Fruit fly (Drosophila melanogaster) whole organism, embryonic: ENCODE results near the gene AP-1-2beta.

Source experiments
- CG11504 ChIP-seq: fragments of 200-800 bp; sonication (Bioruptor generic); optimal IDR thresholded peaks from 3 replicates; lab custom pipeline; 2019; ENCODE audit warnings: missing biosample characterization, mild to moderate bottlenecking, missing genetic modification characterization, moderate library complexity
- CG12236 ChIP-seq: fragments of 200-800 bp; sonication (Bioruptor generic); optimal IDR thresholded peaks from 2 replicates; lab custom pipeline; 2016; ENCODE audit warnings: missing biosample characterization, missing genetic modification characterization
- CG13123 ChIP-seq: fragments of 200-800 bp; sonication (Bioruptor generic); optimal IDR thresholded peaks from 2 replicates; lab custom pipeline; 2016; ENCODE audit warnings: missing biosample characterization, missing genetic modification characterization
- CG14441 ChIP-seq: fragments of 200-800 bp; sonication (Bioruptor generic); IDR thresholded peaks from 2 replicates; pipeline ENCODE4 v1.3.6; 2022; ENCODE audit warnings: missing biosample characterization, missing genetic modification characterization
- CG15011 ChIP-seq: fragments of 200-800 bp; sonication (Bioruptor generic); optimal IDR thresholded peaks from 3 replicates; lab custom pipeline; 2018; ENCODE audit warnings: missing biosample characterization, mild to moderate bottlenecking, missing genetic modification characterization
- CG15073 ChIP-seq: fragments of 200-800 bp; sonication (Bioruptor generic); optimal IDR thresholded peaks from 2 replicates; lab custom pipeline; 2016; ENCODE audit warnings: missing biosample characterization, missing genetic modification characterization
- CG16863 ChIP-seq: fragments of 200-800 bp; sonication (Bioruptor generic); optimal IDR thresholded peaks from 3 replicates; lab custom pipeline; 2016; ENCODE audit warnings: missing biosample characterization, missing genetic modification characterization
- CG17912 ChIP-seq: fragments of 200-800 bp; sonication (Bioruptor generic); optimal IDR thresholded peaks from 2 replicates; lab custom pipeline; 2018; ENCODE audit warnings: missing biosample characterization, mild to moderate bottlenecking, missing genetic modification characterization
- CG1792 ChIP-seq: fragments of 200-800 bp; sonication (Bioruptor generic); optimal IDR thresholded peaks from 2 replicates; lab custom pipeline; 2016; ENCODE audit warnings: missing biosample characterization, missing genetic modification characterization
- CG2120 ChIP-seq: fragments of 200-800 bp; sonication (Bioruptor generic); optimal IDR thresholded peaks from 3 replicates; lab custom pipeline; 2016; ENCODE audit warnings: missing biosample characterization, missing genetic modification characterization
- CG30403 ChIP-seq: fragments of 200-800 bp; sonication (Bioruptor generic); optimal IDR thresholded peaks from 3 replicates; lab custom pipeline; 2016; ENCODE audit warnings: missing biosample characterization, missing genetic modification characterization
- CG31365 ChIP-seq: fragments of 200-800 bp; sonication (Bioruptor generic); optimal IDR thresholded peaks from 2 replicates; lab custom pipeline; 2018; ENCODE audit warnings: missing biosample characterization, mild to moderate bottlenecking, missing genetic modification characterization
- CG31441 ChIP-seq: fragments of 200-800 bp; sonication (Bioruptor generic); IDR thresholded peaks from 2 replicates; pipeline ENCODE4 v1.3.6; 2022; ENCODE audit warnings: missing biosample characterization, missing genetic modification characterization
- CG3838 ChIP-seq: fragments of 200-800 bp; sonication (Bioruptor generic); optimal IDR thresholded peaks from 3 replicates; lab custom pipeline; 2016; ENCODE audit warnings: missing biosample characterization, missing genetic modification characterization
- CG6689 ChIP-seq: fragments of 200-800 bp; sonication (Bioruptor generic); IDR thresholded peaks from 2 replicates; pipeline ENCODE4 v1.3.6; 2022; ENCODE audit warnings: missing biosample characterization, missing genetic modification characterization
- CkIIα-i1 ChIP-seq: fragments of 200-800 bp; sonication (Bioruptor generic); IDR thresholded peaks from 2 replicates; pipeline ENCODE4 v1.3.6; 2022; ENCODE audit warnings: missing biosample characterization, missing genetic modification characterization
- Dll ChIP-seq: fragments of 200-800 bp; sonication (Bioruptor generic); IDR thresholded peaks from 4 replicates; pipeline ENCODE4 v1.3.6; 2022; ENCODE audit warnings: missing biosample characterization, missing genetic modification characterization; ENCODE audit not compliant: partially characterized antibody
- E2f1 ChIP-seq: fragments of 200-800 bp; sonication (Bioruptor generic); IDR thresholded peaks from 2 replicates; pipeline ENCODE4 v1.3.6; 2022; ENCODE audit warnings: missing biosample characterization, missing genetic modification characterization
- Eip74EF ChIP-seq, 2 experiments: fragments of 200-800 bp in 1 of 2; fragments of >200 bp in 1 of 2; sonication (Bioruptor generic) in 1 of 2; optimal IDR thresholded peaks; 2 replicates each; lab custom pipeline; 2017 to 2019; ENCODE audit warnings: missing biosample characterization in 2 of 2, missing genetic modification characterization in 2 of 2, mild to moderate bottlenecking in 1 of 2, moderate library complexity in 1 of 2
- Gug ChIP-seq: fragments of 200-800 bp; sonication (Bioruptor generic); IDR thresholded peaks from 4 replicates; pipeline ENCODE4 v1.3.6; 2022; ENCODE audit warnings: missing biosample characterization, missing genetic modification characterization
- Hmr ChIP-seq: fragments of 200-800 bp; sonication (Bioruptor generic); optimal IDR thresholded peaks from 3 replicates; lab custom pipeline; 2017; ENCODE audit warnings: mild to moderate bottlenecking, missing biosample characterization, missing genetic modification reagents, missing genetic modification characterization
- Hr78 ChIP-seq, 2 experiments: fragments of 200-800 bp in 1 of 2; fragments of >200 bp in 1 of 2; sonication (Bioruptor generic) in 1 of 2; optimal IDR thresholded peaks; 2 replicates each; lab custom pipeline; 2017 to 2019; ENCODE audit warnings: missing biosample characterization in 2 of 2, missing genetic modification characterization in 2 of 2, mild to moderate bottlenecking in 1 of 2, moderate library complexity in 1 of 2
- Hsf ChIP-seq: fragments of 200-800 bp; sonication (Bioruptor generic); optimal IDR thresholded peaks from 3 replicates; lab custom pipeline; 2016; ENCODE audit warnings: missing biosample characterization, missing genetic modification characterization
- Lhr ChIP-seq: fragments of 200-800 bp; sonication (Bioruptor generic); optimal IDR thresholded peaks from 3 replicates; lab custom pipeline; 2017; ENCODE audit warnings: mild to moderate bottlenecking, missing biosample characterization, missing genetic modification reagents, missing genetic modification characterization
- Neu2 ChIP-seq: fragments of 200-800 bp; sonication (Bioruptor generic); optimal IDR thresholded peaks from 3 replicates; lab custom pipeline; 2016; ENCODE audit warnings: missing biosample characterization, missing genetic modification characterization, borderline replicate concordance
- Nf-YB ChIP-seq: fragments of 200-800 bp; sonication (Bioruptor generic); optimal IDR thresholded peaks from 3 replicates; lab custom pipeline; 2019; ENCODE audit warnings: missing biosample characterization, mild to moderate bottlenecking, missing genetic modification characterization, moderate library complexity
- NfI ChIP-seq: fragments of 200-800 bp; sonication (Bioruptor generic); optimal IDR thresholded peaks from 3 replicates; lab custom pipeline; 2018; ENCODE audit warnings: missing biosample characterization, mild to moderate bottlenecking, missing genetic modification characterization, moderate library complexity
- Oaz ChIP-seq: fragments of 200-800 bp; sonication (Bioruptor generic); IDR thresholded peaks from 2 replicates; pipeline ENCODE4 v1.3.6; 2022; ENCODE audit warnings: missing biosample characterization, missing genetic modification characterization
- Taf1 ChIP-seq: fragments of 200-800 bp; sonication (Bioruptor generic); IDR thresholded peaks from 2 replicates; pipeline ENCODE4 v1.3.6; 2022; ENCODE audit warnings: missing biosample characterization, missing genetic modification characterization
- ash1 ChIP-seq: fragments of 200-800 bp; sonication (Bioruptor generic); optimal IDR thresholded peaks from 2 replicates; lab custom pipeline; 2018; ENCODE audit warnings: missing biosample characterization, mild to moderate bottlenecking, missing genetic modification characterization
- ato ChIP-seq: fragments of 200-800 bp; sonication (Bioruptor generic); IDR thresholded peaks from 2 replicates; pipeline ENCODE4 v1.3.6; 2022; ENCODE audit warnings: missing biosample characterization, missing genetic modification characterization; ENCODE audit not compliant: partially characterized antibody
- cad ChIP-seq: fragments of >200 bp; optimal IDR thresholded peaks from 2 replicates; lab custom pipeline; 2017; ENCODE audit warnings: missing biosample characterization, missing genetic modification characterization
- dati ChIP-seq: fragments of 200-800 bp; sonication (Bioruptor generic); IDR thresholded peaks from 2 replicates; pipeline ENCODE4 v1.3.6; 2022; ENCODE audit warnings: missing biosample characterization, missing genetic modification characterization
- dmrt11E ChIP-seq: fragments of 200-800 bp; sonication (Bioruptor generic); optimal IDR thresholded peaks from 3 replicates; lab custom pipeline; 2018; ENCODE audit warnings: missing biosample characterization, mild to moderate bottlenecking, missing genetic modification characterization, moderate library complexity
- dpn ChIP-seq, 2 experiments: fragments of 200-800 bp; sonication (Bioruptor generic); optimal IDR thresholded peaks; 3 replicates each; lab custom pipeline; 2016; ENCODE audit warnings: missing biosample characterization in 2 of 2, missing genetic modification characterization in 2 of 2
- emc ChIP-seq: fragments of 200-800 bp; sonication (Bioruptor generic); optimal IDR thresholded peaks from 2 replicates; lab custom pipeline; 2016; ENCODE audit warnings: missing biosample characterization, missing genetic modification characterization
- gcm ChIP-seq: fragments of 200-800 bp; sonication (Bioruptor generic); optimal IDR thresholded peaks from 2 replicates; lab custom pipeline; 2019; ENCODE audit warnings: missing biosample characterization, mild to moderate bottlenecking, missing genetic modification characterization, moderate library complexity
- insv ChIP-seq, 2 experiments: fragments of 200-800 bp; sonication (Bioruptor generic); optimal IDR thresholded peaks; 3 replicates each; lab custom pipeline; 2016 to 2018; ENCODE audit warnings: missing biosample characterization in 2 of 2, missing genetic modification characterization in 2 of 2
- lmd ChIP-seq: fragments of 200-800 bp; sonication (Bioruptor generic); IDR thresholded peaks from 2 replicates; pipeline ENCODE4 v1.3.6; 2022; ENCODE audit warnings: missing biosample characterization, missing genetic modification characterization
- luna ChIP-seq: fragments of 200-800 bp; sonication (Bioruptor generic); optimal IDR thresholded peaks from 2 replicates; lab custom pipeline; 2016; ENCODE audit warnings: missing biosample characterization, missing genetic modification characterization
- nmo ChIP-seq: fragments of 200-800 bp; sonication (Bioruptor generic); optimal IDR thresholded peaks from 2 replicates; lab custom pipeline; 2018; ENCODE audit warnings: missing biosample characterization, mild to moderate bottlenecking, missing genetic modification characterization, moderate library complexity
- pho ChIP-seq: fragments of 200-800 bp; sonication (Bioruptor generic); optimal IDR thresholded peaks from 2 replicates; lab custom pipeline; 2016; ENCODE audit warnings: missing biosample characterization, missing genetic modification characterization
- prd ChIP-seq, 3 experiments: fragments of >200 bp in 2 of 3; fragments of 200-800 bp in 1 of 3; sonication (Bioruptor generic) in 1 of 3; optimal IDR thresholded peaks in 2 of 3; IDR thresholded peaks in 1 of 3; 2 replicates in 2 of 3; 3 replicates in 1 of 3; pipeline versions ENCODE4 v1.3.6 to Lab custom; 2017 to 2022; ENCODE audit warnings: missing biosample characterization in 1 of 3, missing genetic modification characterization in 1 of 3
- slou ChIP-seq: fragments of 200-800 bp; sonication (Bioruptor generic); optimal IDR thresholded peaks from 3 replicates; lab custom pipeline; 2016; ENCODE audit warnings: missing biosample characterization, missing genetic modification characterization
- sna ChIP-seq: fragments of 200-800 bp; sonication (Bioruptor generic); IDR thresholded peaks from 2 replicates; pipeline ENCODE4 v1.3.6; 2022; ENCODE audit warnings: missing biosample characterization, missing genetic modification characterization; ENCODE audit not compliant: partially characterized antibody
- sqz ChIP-seq: fragments of 200-800 bp; sonication (Bioruptor generic); optimal IDR thresholded peaks from 3 replicates; lab custom pipeline; 2018; ENCODE audit warnings: missing biosample characterization, mild to moderate bottlenecking, missing genetic modification characterization
- trem ChIP-seq: fragments of 200-800 bp; optimal IDR thresholded peaks from 3 replicates; lab custom pipeline; 2019; ENCODE audit warnings: missing biosample characterization, mild to moderate bottlenecking, missing genetic modification characterization, moderate library complexity
- tx ChIP-seq: fragments of 200-800 bp; sonication (Bioruptor generic); optimal IDR thresholded peaks from 2 replicates; lab custom pipeline; 2016; ENCODE audit warnings: missing biosample characterization, missing genetic modification characterization

The AP-1-2beta gene

dm6 chrX:19683040-19683875, 47.5 kb upstream of the AP-1-2beta start, which contains the start of the genes dome and Ubqn (continued):
- TF ChIP-seq CG15011 (GFP tag; lab: Kevin White, UChicago) = no peak
- peak; percentile 23 for TF ChIP-seq dmrt11E (tag; lab: Kevin White, UChicago)
- no peak for TF ChIP-seq Hr78 (GFP tag; optimal IDR thresholded peaks at IDR 0.05; lab: Kevin White, UChicago)
- TF ChIP-seq Neu2 (GFP tag; lab: Kevin White, UChicago) = peak; percentile 82
- TF ChIP-seq slou (GFP tag; lab: Kevin White, UChicago) = no peak
- peak; percentile 4 for TF ChIP-seq Nf-YB (GFP tag; lab: Kevin White, UChicago)
- TF ChIP-seq dati = no peak
- no peak for TF ChIP-seq cad (GFP tag; lab: Kevin White, UChicago)
- peak in 1 of 2 experiments; percentile 30 for TF ChIP-seq dpn (GFP tag; optimal IDR thresholded peaks at IDR 0.05; lab: Kevin White, UChicago)
- TF ChIP-seq Hsf = peak; percentile 12
- no peak for TF ChIP-seq CkIIα-i1 (GFP tag; lab: Robert Waterston, UW)
- peak; percentile 22 for TF ChIP-seq Hmr (GFP tag; lab: Kevin White, UChicago)
- no peak for TF ChIP-seq CG11504 (tag; lab: Kevin White, UChicago)
- TF ChIP-seq CG31441 (GFP tag; lab: Robert Waterston, UW) = no peak
- TF ChIP-seq sqz (GFP tag; lab: Kevin White, UChicago) = no peak
- TF ChIP-seq Dll (GFP tag; lab: Robert Waterston, UW) = peak; percentile 93
- peak; percentile 22 for TF ChIP-seq CG12236 (GFP tag; lab: Kevin White, UChicago)
- no peak for TF ChIP-seq ash1 (GFP tag; lab: Kevin White, UChicago)
- no peak for TF ChIP-seq Taf1 (GFP tag; lab: Robert Waterston, UW)
- TF ChIP-seq CG15073 (GFP tag; lab: Kevin White, UChicago) = no peak
- TF ChIP-seq Oaz (GFP tag; lab: Robert Waterston, UW) = no peak
- TF ChIP-seq CG17912 (GFP tag; lab: Kevin White, UChicago) = no peak
- no peak for TF ChIP-seq CG14441 (GFP tag; lab: Robert Waterston, UW)
- TF ChIP-seq nmo (GFP tag; lab: Kevin White, UChicago) = peak; percentile 74
- TF ChIP-seq Gug = no peak
- peak; percentile 17 for TF ChIP-seq CG30403 (GFP tag; lab: Kevin White, UChicago)
- TF ChIP-seq CG2120 (GFP tag; lab: Kevin White, UChicago) = peak; percentile 39
- no peak for TF ChIP-seq gcm (GFP tag; lab: Kevin White, UChicago)
- no peak for TF ChIP-seq emc (GFP tag; lab: Kevin White, UChicago)
- no peak for TF ChIP-seq prd (optimal IDR thresholded peaks at IDR 0.05; lab: Kevin White, UChicago)
- no peak for TF ChIP-seq prd (GFP tag; IDR thresholded peaks at IDR 0.05; lab: Robert Waterston, UW)
- peak; percentile 57 for TF ChIP-seq trem (tag; lab: Kevin White, UChicago)
- no peak for TF ChIP-seq lmd (GFP tag; lab: Robert Waterston, UW)
- no peak for TF ChIP-seq insv (GFP tag; optimal IDR thresholded peaks at IDR 0.05; lab: Kevin White, UChicago)
- no peak for TF ChIP-seq CG3838 (GFP tag; lab: Kevin White, UChicago)
- TF ChIP-seq Eip74EF (GFP tag; optimal IDR thresholded peaks at IDR 0.05; lab: Kevin White, UChicago) = no peak
- no peak for TF ChIP-seq tx
- TF ChIP-seq CG6689 (GFP tag; lab: Robert Waterston, UW) = no peak
- peak; percentile 13 for TF ChIP-seq pho (GFP tag; lab: Kevin White, UChicago)
- TF ChIP-seq Lhr (GFP tag; lab: Kevin White, UChicago) = peak; percentile 39
- no peak for TF ChIP-seq luna (GFP tag; lab: Kevin White, UChicago)
- TF ChIP-seq CG13123 (GFP tag; lab: Kevin White, UChicago) = no peak
- peak; percentile 88 for TF ChIP-seq sna (GFP tag; lab: Robert Waterston, UW)
- no peak for TF ChIP-seq E2f1 (GFP tag; lab: Robert Waterston, UW)
- TF ChIP-seq CG1792 = no peak
- no peak for TF ChIP-seq CG31365 (tag; lab: Kevin White, UChicago)
- no peak for TF ChIP-seq NfI
- TF ChIP-seq CG16863 (GFP tag; lab: Kevin White, UChicago) = peak; percentile 46
- peak; percentile 82 for TF ChIP-seq ato (GFP tag; lab: Robert Waterston, UW)
